Fruit fly (Drosophila melanogaster): ENCODE data around the gene CG9630.

Gene CG9630

dm6 chr3R:8310678-8311077 lies 41.0 kb upstream of the CG9630 start, which contains the start of gene CG11693:
TSS of gene CG11693 (minus strand) at chr3R:8310778.
- no peak for TF ChIP-seq ovo (GFP tag; optimal IDR thresholded peaks at IDR 0.05)
- no peak for TF ChIP-seq CG7045 (GFP tag; optimal IDR thresholded peaks at IDR 0.05)
- TF ChIP-seq cic (GFP tag; optimal IDR thresholded peaks at IDR 0.05): no peak
- TF ChIP-seq CG7101 (tag; optimal IDR thresholded peaks at IDR 0.05): no peak

- TF ChIP-seq pad (GFP tag; optimal IDR thresholded peaks at IDR 0.05) (no peak), ovo (GFP tag; optimal IDR thresholded peaks at IDR 0.05) (no peak), cic (GFP tag; optimal IDR thresholded peaks at IDR 0.05) (peak; percentile 24)
Observed at dm6 chr3R:8308515-8308959, 38.8 kb upstream of the CG9630 start, which contains the start of gene tex. TSS of gene tex (minus strand) at chr3R:8308645.

dm6 chr3R:8307283-8307682 lies 37.6 kb upstream of the CG9630 start:
- TF ChIP-seq Hr96 (GFP tag; optimal IDR thresholded peaks at IDR 0.05): no peak
- TF ChIP-seq kay (GFP tag; ENCODE audit: borderline replicate concordance): no peak
- no peak for TF ChIP-seq CG14711 (tag; optimal IDR thresholded peaks at IDR 0.05)
- TF ChIP-seq cnc (optimal IDR thresholded peaks at IDR 0.05): no peak
- TF ChIP-seq CG11617 (GFP tag; optimal IDR thresholded peaks at IDR 0.05): no peak
- no peak for TF ChIP-seq CG33017 (tag; optimal IDR thresholded peaks at IDR 0.05)
- TF ChIP-seq toe (GFP tag; optimal IDR thresholded peaks at IDR 0.05): no peak
- TF ChIP-seq tj (GFP tag; optimal IDR thresholded peaks at IDR 0.05): no peak
- TF ChIP-seq ovo (GFP tag; optimal IDR thresholded peaks at IDR 0.05): no peak
- TF ChIP-seq CG5204 (GFP tag; optimal IDR thresholded peaks at IDR 0.05): no peak
- no peak for TF ChIP-seq Mnt (GFP tag; optimal IDR thresholded peaks at IDR 0.05)
- no peak for TF ChIP-seq CG7045 (GFP tag; optimal IDR thresholded peaks at IDR 0.05)
- no peak for TF ChIP-seq Clk (GFP tag; optimal IDR thresholded peaks at IDR 0.05)
- TF ChIP-seq CG1620 (GFP tag; optimal IDR thresholded peaks at IDR 0.05): no peak
- no peak for TF ChIP-seq bab1 (GFP tag; optimal IDR thresholded peaks at IDR 0.05)
- TF ChIP-seq pad (GFP tag; optimal IDR thresholded peaks at IDR 0.05): no peak
- no peak for TF ChIP-seq Crg-1 (GFP tag; optimal IDR thresholded peaks at IDR 0.05)
- TF ChIP-seq CG7101 (tag; optimal IDR thresholded peaks at IDR 0.05): no peak

dm6 chr3R:8306927-8307261 lies 37.2 kb upstream of the CG9630 start:
- TF ChIP-seq CG7045 (GFP tag; optimal IDR thresholded peaks at IDR 0.05) (no peak), Crg-1 (GFP tag; optimal IDR thresholded peaks at IDR 0.05) (no peak), CG5204 (GFP tag; optimal IDR thresholded peaks at IDR 0.05) (no peak)

- no peak for TF ChIP-seq CG7045 (GFP tag; optimal IDR thresholded peaks at IDR 0.05)
- TF ChIP-seq kay (GFP tag; ENCODE audit: borderline replicate concordance): no peak
- no peak for TF ChIP-seq CG11617 (GFP tag; optimal IDR thresholded peaks at IDR 0.05)
- TF ChIP-seq CG12768 (GFP tag; optimal IDR thresholded peaks at IDR 0.05): peak; percentile 2
- TF ChIP-seq pad (GFP tag; optimal IDR thresholded peaks at IDR 0.05): peak; percentile 99
- no peak for TF ChIP-seq CG1620 (GFP tag; optimal IDR thresholded peaks at IDR 0.05)
- TF ChIP-seq bab1 (GFP tag; optimal IDR thresholded peaks at IDR 0.05): no peak
- TF ChIP-seq Mnt (GFP tag; optimal IDR thresholded peaks at IDR 0.05): no peak
- TF ChIP-seq Clk (GFP tag; optimal IDR thresholded peaks at IDR 0.05): no peak
Observed at dm6 chr3R:8306188-8306926, 36.7 kb upstream of the CG9630 start.

dm6 chr3R:8305110-8305509 lies 35.4 kb upstream of the CG9630 start, which contains the start of gene Sgt1:
TSS of gene Sgt1 (minus strand) at chr3R:8305274.
- TF ChIP-seq CG7045 (GFP tag; optimal IDR thresholded peaks at IDR 0.05): no peak
- TF ChIP-seq tj (GFP tag; optimal IDR thresholded peaks at IDR 0.05): no peak
- no peak for TF ChIP-seq cnc (optimal IDR thresholded peaks at IDR 0.05)
- peak; percentile 66 for TF ChIP-seq Mnt (GFP tag; optimal IDR thresholded peaks at IDR 0.05)
- peak; percentile 53 for TF ChIP-seq bab1 (GFP tag; optimal IDR thresholded peaks at IDR 0.05)
- peak; percentile 64 for TF ChIP-seq toe (GFP tag; optimal IDR thresholded peaks at IDR 0.05)
- no peak for TF ChIP-seq pad (GFP tag; optimal IDR thresholded peaks at IDR 0.05)
- TF ChIP-seq CG12768 (GFP tag; optimal IDR thresholded peaks at IDR 0.05): peak; percentile 34
- TF ChIP-seq CG14711 (tag; optimal IDR thresholded peaks at IDR 0.05): peak; percentile 1
- TF ChIP-seq ovo (GFP tag; optimal IDR thresholded peaks at IDR 0.05): peak; percentile 21
- peak; percentile 64 for TF ChIP-seq cic (GFP tag; optimal IDR thresholded peaks at IDR 0.05)
- peak; percentile 29 for TF ChIP-seq CG33017 (tag; optimal IDR thresholded peaks at IDR 0.05)
- TF ChIP-seq CG1620 (GFP tag; optimal IDR thresholded peaks at IDR 0.05): peak; percentile 76
- peak; percentile 41 for TF ChIP-seq Clk (GFP tag; optimal IDR thresholded peaks at IDR 0.05)
- no peak for TF ChIP-seq CG5204 (GFP tag; optimal IDR thresholded peaks at IDR 0.05)
- peak; percentile 74 for TF ChIP-seq Crg-1 (GFP tag; optimal IDR thresholded peaks at IDR 0.05)
- TF ChIP-seq CG11617 (GFP tag; optimal IDR thresholded peaks at IDR 0.05): peak; percentile 11
- no peak for TF ChIP-seq kay (GFP tag; ENCODE audit: borderline replicate concordance)
- TF ChIP-seq CG7101 (tag; optimal IDR thresholded peaks at IDR 0.05): peak; percentile 64
- no peak for TF ChIP-seq Hr96 (GFP tag; optimal IDR thresholded peaks at IDR 0.05)

dm6 chr3R:8303848-8304247 lies 34.2 kb upstream of the CG9630 start, which contains the start of gene nac:
TSS of gene nac (minus strand) at chr3R:8304023.
- TF ChIP-seq Mnt (GFP tag; optimal IDR thresholded peaks at IDR 0.05) (peak; percentile 6), Hr96 (GFP tag; optimal IDR thresholded peaks at IDR 0.05) (no peak), CG11617 (GFP tag; optimal IDR thresholded peaks at IDR 0.05) (no peak), bab1 (GFP tag; optimal IDR thresholded peaks at IDR 0.05) (peak; percentile 64), pad (GFP tag; optimal IDR thresholded peaks at IDR 0.05) (peak; percentile 7), CG12768 (GFP tag; optimal IDR thresholded peaks at IDR 0.05) (peak; percentile 8)

All from whole organism, adult.